Fruit fly (Drosophila melanogaster) whole organism, embryonic: ENCODE results near the gene p24-1.

Experiments used
- ATbp ChIP-seq: fragments of 200-800 bp; sonication (Bioruptor generic); optimal IDR thresholded peaks from 2 replicates; lab custom pipeline; 2017; ENCODE audit warnings: missing biosample characterization, mild to moderate bottlenecking, missing genetic modification characterization, missing genetic modification reagents
- Ada2b ChIP-seq: fragments of 200-800 bp; sonication (Bioruptor generic); IDR thresholded peaks from 2 replicates; pipeline ENCODE4 v1.3.6; 2022; ENCODE audit warnings: missing biosample characterization, missing genetic modification characterization
- Asciz ChIP-seq: fragments of 200-800 bp; sonication (Bioruptor generic); optimal IDR thresholded peaks from 2 replicates; lab custom pipeline; 2017; ENCODE audit warnings: missing biosample characterization, mild to moderate bottlenecking, missing genetic modification characterization, missing genetic modification reagents
- CG10267 ChIP-seq: fragments of 200-800 bp; sonication (Bioruptor generic); optimal IDR thresholded peaks from 2 replicates; lab custom pipeline; 2018; ENCODE audit warnings: missing biosample characterization, mild to moderate bottlenecking, missing genetic modification characterization, moderate library complexity
- CG11247 ChIP-seq: fragments of 200-800 bp; sonication (Bioruptor generic); IDR thresholded peaks from 2 replicates; pipeline ENCODE4 v1.3.6; 2022; ENCODE audit warnings: missing biosample characterization, missing genetic modification characterization
- CG11560 ChIP-seq: fragments of 200-800 bp; sonication (Bioruptor generic); IDR thresholded peaks from 3 replicates; pipeline ENCODE4 v1.3.6; 2022; ENCODE audit warnings: missing biosample characterization, missing genetic modification characterization
- CG13296 ChIP-seq: fragments of 200-800 bp; sonication (Bioruptor generic); optimal IDR thresholded peaks from 3 replicates; lab custom pipeline; 2018; ENCODE audit warnings: missing biosample characterization, mild to moderate bottlenecking, missing genetic modification characterization
- CG18476 ChIP-seq: fragments of 200-800 bp; sonication (Bioruptor generic); optimal IDR thresholded peaks from 2 replicates; lab custom pipeline; 2016; ENCODE audit warnings: missing biosample characterization, mild to moderate bottlenecking, missing genetic modification characterization
- CG2678 ChIP-seq: fragments of 200-800 bp; sonication (Bioruptor generic); optimal IDR thresholded peaks from 3 replicates; lab custom pipeline; 2019; ENCODE audit warnings: missing biosample characterization, mild to moderate bottlenecking, missing genetic modification characterization, moderate library complexity
- CG3281 ChIP-seq: fragments of 200-800 bp; sonication (Bioruptor generic); optimal IDR thresholded peaks from 3 replicates; lab custom pipeline; 2017; ENCODE audit warnings: missing biosample characterization, mild to moderate bottlenecking, missing genetic modification characterization
- CG33213 ChIP-seq: fragments of 200-800 bp; sonication (Bioruptor generic); optimal IDR thresholded peaks from 3 replicates; lab custom pipeline; 2016; ENCODE audit warnings: missing biosample characterization, missing genetic modification characterization
- CG3726 ChIP-seq: fragments of 200-800 bp; sonication (Bioruptor generic); IDR thresholded peaks from 3 replicates; pipeline ENCODE4, ENCODE4 v1.3.6; 2022; ENCODE audit warnings: missing biosample characterization, missing genetic modification characterization
- CG3847 ChIP-seq: fragments of 200-800 bp; sonication (Bioruptor generic); IDR thresholded peaks from 2 replicates; pipeline ENCODE4 v1.3.6; 2022; ENCODE audit warnings: missing biosample characterization, missing genetic modification characterization
- CG4328 ChIP-seq: fragments of 200-800 bp; sonication (Bioruptor generic); optimal IDR thresholded peaks from 3 replicates; lab custom pipeline; 2017; ENCODE audit warnings: missing biosample characterization, missing genetic modification reagents, missing genetic modification characterization
- CG4730 ChIP-seq: fragments of 200-800 bp; sonication (Bioruptor generic); IDR thresholded peaks from 2 replicates; pipeline ENCODE4 v1.3.6; 2022; ENCODE audit warnings: missing biosample characterization, missing genetic modification characterization
- CG4820 ChIP-seq: fragments of 200-800 bp; sonication (Bioruptor generic); optimal IDR thresholded peaks from 3 replicates; lab custom pipeline; 2016; ENCODE audit warnings: missing biosample characterization, missing genetic modification characterization
- CG7556 ChIP-seq: fragments of 200-800 bp; sonication (Bioruptor generic); optimal IDR thresholded peaks from 2 replicates; lab custom pipeline; 2017; ENCODE audit warnings: missing biosample characterization, mild to moderate bottlenecking, missing genetic modification characterization
- CG7839 ChIP-seq: fragments of 200-800 bp; sonication (Bioruptor generic); optimal IDR thresholded peaks from 3 replicates; lab custom pipeline; 2018; ENCODE audit warnings: missing biosample characterization, mild to moderate bottlenecking, missing genetic modification characterization, moderate library complexity
- CG9727 ChIP-seq: fragments of 200-800 bp; sonication (Bioruptor generic); optimal IDR thresholded peaks from 3 replicates; lab custom pipeline; 2017; ENCODE audit warnings: missing biosample characterization, mild to moderate bottlenecking, missing genetic modification characterization
- Fer2 ChIP-seq: fragments of 200-800 bp; sonication (Bioruptor generic); optimal IDR thresholded peaks from 2 replicates; lab custom pipeline; 2018; ENCODE audit warnings: missing biosample characterization, mild to moderate bottlenecking, missing genetic modification characterization, moderate library complexity
- GATAe ChIP-seq: fragments of 200-800 bp; sonication (Bioruptor generic); conservative IDR thresholded peaks from 2 replicates; pipeline ENCODE4 v1.3.6; 2022; ENCODE audit warnings: missing biosample characterization, missing genetic modification characterization
- Hand ChIP-seq: fragments of 200-800 bp; sonication (Bioruptor generic); optimal IDR thresholded peaks from 2 replicates; lab custom pipeline; 2017; ENCODE audit warnings: mild to moderate bottlenecking, missing biosample characterization, missing genetic modification reagents, missing genetic modification characterization
- Hr3 ChIP-seq: fragments of 200-800 bp; sonication (Bioruptor generic); optimal IDR thresholded peaks from 3 replicates; lab custom pipeline; 2016; ENCODE audit warnings: missing biosample characterization, missing genetic modification characterization
- Lim3 ChIP-seq: fragments of 200-800 bp; sonication (Bioruptor generic); IDR thresholded peaks from 2 replicates; pipeline ENCODE4 v1.3.6; 2022; ENCODE audit warnings: missing biosample characterization, missing genetic modification characterization
- MESR4 ChIP-seq: fragments of 200-800 bp; sonication (Bioruptor generic); optimal IDR thresholded peaks from 2 replicates; lab custom pipeline; 2018; ENCODE audit warnings: missing biosample characterization, mild to moderate bottlenecking, missing genetic modification characterization, moderate library complexity
- NFAT ChIP-seq: fragments of 200-800 bp; sonication (Bioruptor generic); IDR thresholded peaks from 2 replicates; pipeline ENCODE4 v1.3.6; 2022; ENCODE audit warnings: missing biosample characterization, missing genetic modification characterization
- NfI ChIP-seq: fragments of 200-800 bp; sonication (Bioruptor generic); optimal IDR thresholded peaks from 3 replicates; lab custom pipeline; 2018; ENCODE audit warnings: missing biosample characterization, mild to moderate bottlenecking, missing genetic modification characterization, moderate library complexity
- Scr ChIP-seq: fragments of 200-800 bp; sonication (Bioruptor generic); IDR thresholded peaks from 2 replicates; pipeline ENCODE4 v1.3.6; 2022; ENCODE audit warnings: missing biosample characterization, missing genetic modification characterization; ENCODE audit not compliant: partially characterized antibody
- Side ChIP-seq: fragments of 200-800 bp; sonication (Bioruptor generic); optimal IDR thresholded peaks from 2 replicates; lab custom pipeline; 2016; ENCODE audit warnings: missing biosample characterization, missing genetic modification characterization
- Sry-β ChIP-seq: fragments of 200-800 bp; sonication (Bioruptor generic); optimal IDR thresholded peaks from 2 replicates; lab custom pipeline; 2018; ENCODE audit warnings: missing biosample characterization, mild to moderate bottlenecking, missing genetic modification characterization, moderate library complexity
- Xbp1 ChIP-seq: fragments of 200-800 bp; sonication (Bioruptor generic); optimal IDR thresholded peaks from 3 replicates; lab custom pipeline; 2016; ENCODE audit warnings: missing biosample characterization, mild to moderate bottlenecking, missing genetic modification characterization
- ac ChIP-seq: fragments of 200-800 bp; sonication (Bioruptor generic); optimal IDR thresholded peaks from 3 replicates; lab custom pipeline; 2017; ENCODE audit warnings: missing biosample characterization, mild to moderate bottlenecking, missing genetic modification characterization
- ap ChIP-seq: fragments of 200-800 bp; sonication (Bioruptor generic); IDR thresholded peaks from 2 replicates; pipeline ENCODE4 v1.3.6; 2022; ENCODE audit warnings: missing biosample characterization, missing genetic modification characterization
- bab2 ChIP-seq: fragments of 200-800 bp; sonication (Bioruptor generic); optimal IDR thresholded peaks from 2 replicates; lab custom pipeline; 2016; ENCODE audit warnings: missing biosample characterization, missing genetic modification characterization
- caup ChIP-seq: fragments of 200-800 bp; sonication (Bioruptor generic); optimal IDR thresholded peaks from 3 replicates; lab custom pipeline; 2017; ENCODE audit warnings: missing biosample characterization, mild to moderate bottlenecking, missing genetic modification characterization, moderate library complexity; ENCODE audit not compliant: severe bottlenecking
- ems ChIP-seq: fragments of 200-800 bp; sonication (Bioruptor generic); optimal IDR thresholded peaks from 3 replicates; lab custom pipeline; 2016; ENCODE audit warnings: missing biosample characterization, missing genetic modification characterization
- fd3F ChIP-seq: fragments of 200-800 bp; sonication (Bioruptor generic); optimal IDR thresholded peaks from 2 replicates; lab custom pipeline; 2018; ENCODE audit warnings: missing biosample characterization, mild to moderate bottlenecking, missing genetic modification characterization, moderate library complexity
- ftz-f1 ChIP-seq: fragments of 200-800 bp; sonication (Bioruptor generic); optimal IDR thresholded peaks from 2 replicates; lab custom pipeline; 2016; ENCODE audit warnings: missing biosample characterization, missing genetic modification characterization
- gfzf ChIP-seq: fragments of 200-800 bp; sonication (Bioruptor generic); optimal IDR thresholded peaks from 2 replicates; lab custom pipeline; 2016; ENCODE audit warnings: missing biosample characterization, mild to moderate bottlenecking, missing genetic modification characterization, moderate library complexity
- grn ChIP-seq: fragments of 200-800 bp; sonication (Bioruptor generic); optimal IDR thresholded peaks from 3 replicates; lab custom pipeline; 2017; ENCODE audit warnings: missing biosample characterization, missing genetic modification characterization
- her ChIP-seq: fragments of 200-800 bp; sonication (Bioruptor generic); optimal IDR thresholded peaks from 2 replicates; lab custom pipeline; 2016; ENCODE audit warnings: missing biosample characterization, missing genetic modification characterization
- lov ChIP-seq, 2 experiments: fragments of 200-800 bp in 1 of 2; fragments of >200 bp in 1 of 2; sonication (Bioruptor generic) in 1 of 2; IDR thresholded peaks in 1 of 2; optimal IDR thresholded peaks in 1 of 2; 2 replicates in 1 of 2; 3 replicates in 1 of 2; pipeline versions ENCODE4 v1.3.6 to Lab custom; 2017 to 2022; ENCODE audit warnings: missing biosample characterization in 1 of 2, missing genetic modification characterization in 1 of 2
- onecut ChIP-seq: fragments of 200-800 bp; sonication (Bioruptor generic); IDR thresholded peaks from 2 replicates; pipeline ENCODE4 v1.3.6; 2022; ENCODE audit warnings: missing biosample characterization, missing genetic modification characterization
- pan ChIP-seq, 4 experiments: fragments of >200 bp in 3 of 4; fragments of 200-800 bp in 1 of 4; sonication (Bioruptor generic) in 1 of 4; optimal IDR thresholded peaks in 3 of 4; IDR thresholded peaks in 1 of 4; 2 replicates each; pipeline versions ENCODE4 v1.3.6 to Lab custom; 2017 to 2022; ENCODE audit warnings: missing biosample characterization in 2 of 4, missing genetic modification characterization in 2 of 4, mixed read lengths in 1 of 4
- pho ChIP-seq: fragments of 200-800 bp; sonication (Bioruptor generic); optimal IDR thresholded peaks from 2 replicates; lab custom pipeline; 2016; ENCODE audit warnings: missing biosample characterization, missing genetic modification characterization
- phol ChIP-seq: fragments of 200-800 bp; sonication (Bioruptor generic); optimal IDR thresholded peaks from 3 replicates; lab custom pipeline; 2018; ENCODE audit warnings: missing biosample characterization, mild to moderate bottlenecking, missing genetic modification characterization, moderate library complexity
- pum ChIP-seq: fragments of 200-800 bp; sonication (Bioruptor generic); optimal IDR thresholded peaks from 2 replicates; lab custom pipeline; 2016; ENCODE audit warnings: missing biosample characterization, missing genetic modification characterization
- repo ChIP-seq: fragments of 200-800 bp; sonication (Bioruptor generic); optimal IDR thresholded peaks from 2 replicates; lab custom pipeline; 2016; ENCODE audit warnings: missing biosample characterization, missing genetic modification characterization
- sr ChIP-seq: fragments of 200-800 bp; sonication (Bioruptor generic); IDR thresholded peaks from 3 replicates; pipeline ENCODE4 v1.3.6; 2022; ENCODE audit warnings: missing biosample characterization, missing genetic modification characterization
- sug ChIP-seq: fragments of 200-800 bp; optimal IDR thresholded peaks from 2 replicates; lab custom pipeline; 2019; ENCODE audit warnings: missing biosample characterization, mild to moderate bottlenecking, missing genetic modification characterization, moderate library complexity

Gene p24-1

DNA sequence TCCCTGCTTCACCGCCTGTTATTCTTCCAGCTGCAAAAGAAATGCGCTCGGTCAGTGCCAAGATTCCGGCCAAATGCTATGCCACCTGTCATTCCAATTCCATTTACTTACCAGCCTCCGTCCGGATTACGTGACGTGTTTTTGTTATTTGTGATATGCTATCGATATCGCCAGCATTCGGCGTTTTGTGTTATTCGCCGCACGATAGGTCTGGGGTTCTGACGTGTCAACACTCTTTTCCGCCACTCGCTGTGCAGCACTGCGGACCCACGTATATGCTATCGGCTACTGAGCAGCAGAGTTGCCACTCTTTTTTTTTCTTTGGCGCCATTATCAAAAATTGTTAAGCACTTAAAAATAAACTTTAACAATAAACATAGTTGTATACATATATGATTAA is at the start of gene p24-1 (continued):
- TF ChIP-seq Sry-β (peak; percentile 63), Fer2 (peak; percentile 13), CG4820 (peak; percentile 13), MESR4 (GFP tag; lab: Kevin White, UChicago) (peak; percentile 86), CG4328 (GFP tag; lab: Kevin White, UChicago) (no peak), pum (GFP tag; lab: Kevin White, UChicago) (peak; percentile 28), Hand (GFP tag; lab: Kevin White, UChicago) (no peak), Lim3 (GFP tag; lab: Robert Waterston, UW) (no peak), ems (peak; percentile 17), CG11560 (no peak; the same call in 2 of the 3 replicates), CG4730 (GFP tag; lab: Robert Waterston, UW) (no peak), CG7556 (GFP tag; lab: Kevin White, UChicago) (no peak), CG2678 (tag; lab: Kevin White, UChicago) (peak; percentile 20), CG3281 (peak; percentile 22), Hr3 (GFP tag; lab: Kevin White, UChicago) (peak; percentile 26), CG11247 (GFP tag; lab: Robert Waterston, UW) (peak; percentile 58), pho (GFP tag; lab: Kevin White, UChicago) (peak; percentile 47), NfI (GFP tag; lab: Kevin White, UChicago) (peak; percentile 67), CG10267 (tag; lab: Kevin White, UChicago) (peak; percentile 95), caup (peak; percentile 63), ATbp (GFP tag; lab: Kevin White, UChicago) (no peak), Asciz (GFP tag; lab: Kevin White, UChicago) (no peak), CG33213 (GFP tag; lab: Kevin White, UChicago) (peak; percentile 52), CG18476 (GFP tag; lab: Kevin White, UChicago) (peak; percentile 27), grn (no peak), her (GFP tag; lab: Kevin White, UChicago) (peak; percentile 66), CG3726 (GFP tag; lab: Robert Waterston, UW) (no peak), CG7839 (tag; lab: Kevin White, UChicago) (peak; percentile 25), Scr (peak; percentile 85), repo (GFP tag; lab: Kevin White, UChicago) (peak; percentile 31), CG3847 (GFP tag; lab: Robert Waterston, UW) (peak; percentile 87), sr (GFP tag; lab: Robert Waterston, UW) (no peak), GATAe (no peak), Side (peak; percentile 57), sug (tag; lab: Kevin White, UChicago) (peak; percentile 61), CG13296 (peak; percentile 28), NFAT (GFP tag; lab: Robert Waterston, UW) (peak; percentile 81), Ada2b (no peak), gfzf (peak; percentile 36), CG9727 (GFP tag; lab: Kevin White, UChicago) (no peak), lov (optimal IDR thresholded peaks at IDR 0.05; lab: Kevin White, UChicago) (no peak), lov (GFP tag; IDR thresholded peaks at IDR 0.05; lab: Robert Waterston, UW) (0 out of 3 replicates have a peak, but pooled peaks have one; percentile 22), Xbp1 (GFP tag; lab: Kevin White, UChicago) (peak; percentile 92), ftz-f1 (peak; percentile 9), pan (optimal IDR thresholded peaks at IDR 0.05; lab: Kevin White, UChicago) (no peak), pan (GFP tag; optimal IDR thresholded peaks at IDR 0.05 in 1 of 2, IDR thresholded peaks at IDR 0.05 in 1 of 2) (no peak), bab2 (peak; percentile 11), onecut (GFP tag; lab: Robert Waterston, UW) (peak; percentile 31; the same call in 1 of the 2 replicates), ac (GFP tag; lab: Kevin White, UChicago) (no peak), fd3F (GFP tag; lab: Kevin White, UChicago) (no peak), ap (GFP tag; lab: Robert Waterston, UW) (no peak), phol (peak; percentile 64)
